Worm (Caenorhabditis elegans) whole organism, late embryonic: ENCODE data around the gene F44B9.8.

ENCODE experiments used
- F13H6.1 ChIP-seq: sonication (generic microtip); optimal IDR thresholded peaks from 2 replicates; lab custom pipeline; 2016; ENCODE audit warnings: missing genetic modification characterization, missing compliant biosample characterization
- T23F11.4 ChIP-seq: fragments of 200-800 bp; sonication (Bioruptor generic); optimal IDR thresholded peaks from 2 replicates; lab custom pipeline; 2018; ENCODE audit warnings: mild to moderate bottlenecking, missing genetic modification characterization, missing compliant biosample characterization
- Y22D7AL.16 ChIP-seq: sonication (generic microtip); optimal IDR thresholded peaks from 2 replicates; lab custom pipeline; 2016; ENCODE audit warnings: missing genetic modification characterization, missing compliant biosample characterization
- ahr-1 ChIP-seq: sonication (generic microtip); optimal IDR thresholded peaks from 2 replicates; lab custom pipeline; 2016; ENCODE audit warnings: missing genetic modification characterization, missing compliant biosample characterization
- ama-1 ChIP-seq: fragments of 150-350 bp; optimal IDR thresholded peaks from 2 replicates; lab custom pipeline; 2014
- ceh-14 ChIP-seq: sonication (generic microtip); optimal IDR thresholded peaks from 2 replicates; lab custom pipeline; 2016; ENCODE audit warnings: missing genotype, missing genetic modification characterization, missing compliant biosample characterization
- ceh-18 ChIP-seq: sonication (generic microtip); optimal IDR thresholded peaks from 2 replicates; lab custom pipeline; 2016; ENCODE audit warnings: missing genetic modification characterization, missing compliant biosample characterization
- ceh-24 ChIP-seq: sonication (generic microtip); optimal IDR thresholded peaks from 2 replicates; lab custom pipeline; 2016; ENCODE audit warnings: mild to moderate bottlenecking, missing genetic modification characterization, missing compliant biosample characterization
- ceh-6 ChIP-seq: fragments of 200-800 bp; sonication (Bioruptor generic); optimal IDR thresholded peaks from 2 replicates; lab custom pipeline; 2018; ENCODE audit warnings: mild to moderate bottlenecking, missing genetic modification characterization, missing compliant biosample characterization
- elt-2 ChIP-seq: sonication (generic microtip); optimal IDR thresholded peaks from 2 replicates; lab custom pipeline; 2016; ENCODE audit warnings: missing genetic modification reagents, missing genetic modification characterization, missing compliant biosample characterization
- ets-4 ChIP-seq: sonication (generic microtip); optimal IDR thresholded peaks from 2 replicates; lab custom pipeline; 2016; ENCODE audit warnings: missing genetic modification characterization, missing compliant biosample characterization
- fax-1 ChIP-seq: sonication (generic microtip); optimal IDR thresholded peaks from 2 replicates; lab custom pipeline; 2016; ENCODE audit warnings: missing genotype, missing genetic modification characterization, missing compliant biosample characterization
- fkh-6 ChIP-seq: sonication (generic microtip); optimal IDR thresholded peaks from 2 replicates; lab custom pipeline; 2016; ENCODE audit warnings: missing genetic modification characterization, missing compliant biosample characterization
- gmeb-2 ChIP-seq: sonication (generic microtip); optimal IDR thresholded peaks from 2 replicates; lab custom pipeline; 2016; ENCODE audit warnings: missing genetic modification characterization, inconsistent platforms, missing compliant biosample characterization
- hlh-30 ChIP-seq: sonication (generic microtip); optimal IDR thresholded peaks from 2 replicates; lab custom pipeline; 2017; ENCODE audit warnings: antibody characterized with exemption, missing genetic modification characterization, missing compliant biosample characterization; ENCODE audit not compliant: insufficient read depth
- hlh-8 ChIP-seq: sonication (generic microtip); optimal IDR thresholded peaks from 2 replicates; lab custom pipeline; 2016; ENCODE audit warnings: missing genotype, missing genetic modification characterization, missing compliant biosample characterization
- lin-11 ChIP-seq: fragments of 200-800 bp; sonication (Bioruptor generic); optimal IDR thresholded peaks from 2 replicates; lab custom pipeline; 2018; ENCODE audit warnings: mild to moderate bottlenecking, missing genetic modification characterization, missing compliant biosample characterization
- mec-3 ChIP-seq: sonication (generic microtip); optimal IDR thresholded peaks from 2 replicates; lab custom pipeline; 2016; ENCODE audit warnings: borderline replicate concordance, missing genetic modification characterization, missing compliant biosample characterization
- odd-2 ChIP-seq: sonication (generic microtip); optimal IDR thresholded peaks from 2 replicates; lab custom pipeline; 2017; ENCODE audit warnings: antibody characterized with exemption, mild to moderate bottlenecking, missing genetic modification characterization, missing compliant biosample characterization
- pag-3 ChIP-seq: sonication (generic microtip); optimal IDR thresholded peaks from 2 replicates; lab custom pipeline; 2016; ENCODE audit warnings: missing compliant biosample characterization, missing genetic modification characterization, borderline replicate concordance
- pat-9 ChIP-seq: fragments of 200-800 bp; sonication (Bioruptor generic); optimal IDR thresholded peaks from 2 replicates; lab custom pipeline; 2018; ENCODE audit warnings: mild to moderate bottlenecking, missing genetic modification characterization, moderate library complexity, missing compliant biosample characterization
- pha-2 ChIP-seq: sonication (generic microtip); optimal IDR thresholded peaks from 2 replicates; lab custom pipeline; 2017; ENCODE audit warnings: mild to moderate bottlenecking, missing genetic modification characterization, missing compliant biosample characterization
- pha-4 ChIP-seq: fragments of 150-350 bp; optimal IDR thresholded peaks from 2 replicates; lab custom pipeline; 2018; ENCODE audit warnings: missing biosample characterization, missing genetic modification reagents, missing genetic modification characterization
- pros-1 ChIP-seq: fragments of 150-350 bp; optimal IDR thresholded peaks from 2 replicates; lab custom pipeline; 2014; ENCODE audit warnings: missing biosample characterization, missing genetic modification reagents, missing genetic modification characterization
- ref-2 ChIP-seq: sonication (generic microtip); optimal IDR thresholded peaks from 2 replicates; lab custom pipeline; 2016; ENCODE audit warnings: missing genetic modification characterization, missing compliant biosample characterization
- sox-2 ChIP-seq: fragments of 200-800 bp; sonication (Bioruptor generic); IDR thresholded peaks from 2 replicates; pipeline ENCODE4 v1.3.6; 2022; ENCODE audit warnings: missing genetic modification reagents, missing genetic modification characterization, missing compliant biosample characterization
- syd-9 ChIP-seq: sonication (generic microtip); optimal IDR thresholded peaks from 2 replicates; lab custom pipeline; 2016; ENCODE audit warnings: mild to moderate bottlenecking, missing genetic modification characterization, moderate library complexity, missing compliant biosample characterization
- tbx-2 ChIP-seq: sonication (generic microtip); optimal IDR thresholded peaks from 2 replicates; lab custom pipeline; 2016; ENCODE audit warnings: missing genetic modification characterization, missing compliant biosample characterization
- ttx-3 ChIP-seq: sonication (generic microtip); optimal IDR thresholded peaks from 2 replicates; lab custom pipeline; 2016; ENCODE audit warnings: missing genetic modification reagents, missing genetic modification characterization, missing compliant biosample characterization
- unc-3 ChIP-seq, 2 experiments: fragments of 200-800 bp in 1 of 2; sonication (Bioruptor generic) in 1 of 2; sonication (generic microtip) in 1 of 2; conservative IDR thresholded peaks in 1 of 2; optimal IDR thresholded peaks in 1 of 2; 2 replicates each; pipeline versions ENCODE4 v1.3.6 to Lab custom; 2016 to 2022; ENCODE audit warnings: missing compliant biosample characterization in 2 of 2, missing genetic modification characterization in 2 of 2, missing genetic modification reagents in 1 of 2
- unc-55 ChIP-seq: sonication (generic microtip); optimal IDR thresholded peaks from 2 replicates; lab custom pipeline; 2017; ENCODE audit warnings: missing biosample characterization, missing genetic modification reagents, missing genetic modification characterization
- unc-86 ChIP-seq: sonication (generic microtip); optimal IDR thresholded peaks from 2 replicates; lab custom pipeline; 2016; ENCODE audit warnings: missing genetic modification characterization, missing compliant biosample characterization
- ztf-16 ChIP-seq: sonication (generic microtip); optimal IDR thresholded peaks from 2 replicates; lab custom pipeline; 2017; ENCODE audit warnings: missing genetic modification characterization, missing compliant biosample characterization

Gene F44B9.8

DNA sequence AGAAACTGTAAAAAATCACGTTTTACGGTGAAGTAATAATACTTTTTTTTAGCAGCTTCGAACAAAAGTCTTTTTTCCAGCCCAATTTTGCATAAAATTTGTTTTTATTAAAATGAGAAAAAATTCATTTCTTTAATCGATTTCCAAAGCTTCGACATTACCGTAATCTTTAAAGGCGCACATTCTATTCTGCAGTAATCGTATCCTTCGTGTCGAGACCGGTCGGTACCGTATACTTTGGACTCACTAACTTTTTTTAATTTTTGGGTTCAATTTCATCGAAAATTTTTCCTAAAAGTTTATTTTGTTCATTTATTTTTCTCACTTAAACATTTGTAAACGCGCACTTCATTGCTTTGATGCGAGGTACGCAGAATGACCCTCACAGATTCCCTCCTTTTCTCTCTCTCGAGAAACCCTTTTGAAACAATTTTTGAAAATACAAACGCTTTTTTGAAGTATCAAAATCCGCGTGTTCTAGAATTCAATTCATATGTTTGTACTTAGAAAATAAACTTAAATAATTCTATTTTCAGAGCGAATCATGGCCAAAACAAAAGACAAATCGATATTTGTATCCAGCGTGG, 42.8 kb downstream of the F44B9.8 start, which contains the start of gene hrpk-2:
hrpk-2 (plus strand) TSS at position 537 of the 587 bp plus-strand sequence.
- TF ChIP-seq ama-1 (lab: Kevin White, UChicago) (no peak), elt-2 (tag; lab: Kevin White, UChicago) (no peak)

DNA sequence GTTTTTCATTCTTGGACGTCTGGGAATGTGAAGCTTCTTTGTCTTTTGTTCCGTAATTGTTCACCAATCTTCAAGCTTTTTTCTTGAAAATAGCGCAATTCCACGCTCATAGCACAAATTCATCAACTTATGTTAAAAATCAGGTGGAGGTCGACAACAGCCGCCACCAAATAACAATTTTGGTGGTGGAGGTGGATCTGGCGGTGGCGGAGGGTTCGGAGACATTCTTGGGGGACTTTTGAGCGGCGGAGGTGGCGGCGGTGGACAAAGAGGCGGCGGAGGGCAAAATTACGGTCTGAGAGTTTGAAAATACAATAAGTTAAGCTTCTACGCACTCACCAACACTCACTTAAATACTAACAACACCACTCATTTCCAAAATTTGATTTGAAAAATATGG, 47.5 kb downstream of the F44B9.8 start:
- no peak for TF ChIP-seq T23F11.4 (GFP tag; lab: Kevin White, UChicago)
- TF ChIP-seq gmeb-2 (tag; lab: Kevin White, UChicago): no peak
- TF ChIP-seq hlh-30 (tag; lab: Kevin White, UChicago): no peak

- TF ChIP-seq ceh-18 (no peak), unc-3 (GFP tag; conservative IDR thresholded peaks at IDR 0.05; lab: Robert Waterston, UW) (no peak), unc-3 (tag; optimal IDR thresholded peaks at IDR 0.05; lab: Kevin White, UChicago) (no peak), odd-2 (tag; lab: Kevin White, UChicago) (no peak), hlh-30 (tag; lab: Kevin White, UChicago) (no peak), sox-2 (GFP tag; lab: Robert Waterston, UW) (no peak), ceh-14 (no peak), ceh-24 (tag; lab: Kevin White, UChicago) (no peak), syd-9 (no peak), ref-2 (tag; lab: Kevin White, UChicago) (no peak), mec-3 (tag; lab: Kevin White, UChicago) (no peak), F13H6.1 (tag; lab: Kevin White, UChicago) (no peak), tbx-2 (tag; lab: Kevin White, UChicago) (no peak), gmeb-2 (tag; lab: Kevin White, UChicago) (no peak), Y22D7AL.16 (tag; lab: Kevin White, UChicago) (no peak)
Observed at ce11 chrIII:7981233-7981632, 48.2 kb downstream of the F44B9.8 start.

- no peak for TF ChIP-seq unc-86 (tag; lab: Kevin White, UChicago)
- TF ChIP-seq pha-2: no peak
- TF ChIP-seq fkh-6 (tag; lab: Kevin White, UChicago): no peak
- TF ChIP-seq ets-4: no peak
- TF ChIP-seq, all 69 proteins: peak for 0
Observed at ce11 chrIII:7979659-7980058, 49.8 kb downstream of the F44B9.8 start, which contains the start of gene clp-1. Gene clp-1 (plus strand): TSS chrIII:7979959.

ce11 chrIII:7978723-7979122, 50.7 kb downstream of the F44B9.8 start:
- TF ChIP-seq ceh-6 (no peak), pros-1 (tag; lab: Kevin White, UChicago) (no peak), pat-9 (tag; lab: Kevin White, UChicago) (no peak), unc-55 (GFP tag; lab: Kevin White, UChicago) (no peak), odd-2 (tag; lab: Kevin White, UChicago) (no peak), pha-2 (no peak), mec-3 (tag; lab: Kevin White, UChicago) (no peak)

DNA sequence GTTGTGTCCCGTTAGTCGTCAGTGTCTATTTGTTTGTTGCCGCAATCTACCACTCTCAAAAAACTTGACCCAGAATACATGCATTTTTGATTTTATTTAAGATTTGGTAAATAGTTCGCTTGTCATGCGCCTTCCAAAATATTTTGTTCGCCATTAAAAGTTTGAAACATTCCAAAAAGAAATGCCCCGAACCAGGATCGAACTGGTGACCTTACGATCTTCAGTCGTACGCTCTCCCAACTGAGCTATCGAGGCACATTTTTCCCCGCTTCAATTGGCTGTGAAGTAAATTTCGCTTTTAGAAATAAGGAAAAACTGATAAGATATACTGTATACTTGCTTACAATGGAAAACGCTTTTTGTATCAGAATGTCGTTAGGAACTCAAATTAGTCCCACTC, 51.2 kb downstream of the F44B9.8 start:
- no peak for TF ChIP-seq fax-1 (tag; lab: Kevin White, UChicago)
- TF ChIP-seq ama-1 (lab: Kevin White, UChicago): no peak
- TF ChIP-seq hlh-8 (tag; lab: Kevin White, UChicago): no peak
- no peak for TF ChIP-seq ztf-16 (tag; lab: Kevin White, UChicago)
- TF ChIP-seq pha-4 (tag; lab: Kevin White, UChicago): no peak
- TF ChIP-seq unc-55 (GFP tag; lab: Kevin White, UChicago): no peak
- no peak for TF ChIP-seq ttx-3 (tag; lab: Kevin White, UChicago)
- TF ChIP-seq lin-11 (tag; lab: Kevin White, UChicago): no peak
- TF ChIP-seq ahr-1: no peak
- no peak for TF ChIP-seq pag-3
- no peak for TF ChIP-seq elt-2 (tag; lab: Kevin White, UChicago)
